Fruit fly (Drosophila melanogaster): Measurements from ENCODE around the gene Cpr62Ba.

Cpr62Ba gene

DNA sequence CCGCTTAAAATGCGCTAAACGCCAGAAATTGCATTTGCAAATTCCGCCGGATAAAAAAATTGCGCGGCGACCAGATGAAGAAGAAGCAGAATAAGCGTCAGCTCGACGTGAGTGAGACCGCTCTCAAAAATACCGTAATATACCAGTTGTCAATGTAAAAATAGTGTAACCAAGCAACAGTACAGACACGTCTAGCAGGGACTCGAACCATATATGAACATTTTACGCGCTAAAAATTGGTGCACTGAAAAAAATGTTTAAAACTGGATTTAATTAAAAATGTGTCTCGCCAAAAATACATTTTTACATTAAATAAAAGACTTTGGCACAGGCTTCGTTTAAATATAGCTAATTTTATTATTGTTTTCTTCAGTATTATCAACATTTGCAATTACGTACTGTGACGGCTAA is 44.6 kb upstream of the Cpr62Ba start, which contains the start of gene dre4 (continued):
- TF ChIP-seq OdsH (GFP tag; optimal IDR thresholded peaks at IDR 0.05) = no peak
- TF ChIP-seq Blimp-1 (GFP tag; optimal IDR thresholded peaks at IDR 0.05) = no peak
- peak; percentile 58 for TF ChIP-seq CG6792 (GFP tag; optimal IDR thresholded peaks at IDR 0.05)
- peak; percentile 59 for TF ChIP-seq Sox102F (GFP tag; optimal IDR thresholded peaks at IDR 0.05)
- TF ChIP-seq CG32006 (GFP tag; optimal IDR thresholded peaks at IDR 0.05) = peak; percentile 60
- peak; percentile 62 for TF ChIP-seq CG6276 (GFP tag; optimal IDR thresholded peaks at IDR 0.05)
- TF ChIP-seq Ets96B (tag; optimal IDR thresholded peaks at IDR 0.05) = peak; percentile 68
- TF ChIP-seq CG16779 (tag; optimal IDR thresholded peaks at IDR 0.05) = peak; percentile 19
- TF ChIP-seq CG3032 (tag; optimal IDR thresholded peaks at IDR 0.05) = peak; percentile 51
- peak; percentile 63 for TF ChIP-seq topi (GFP tag; optimal IDR thresholded peaks at IDR 0.05)
- no peak for TF ChIP-seq CG3919 (GFP tag; optimal IDR thresholded peaks at IDR 0.05)
- peak; percentile 42 for TF ChIP-seq CG34406 (GFP tag; optimal IDR thresholded peaks at IDR 0.05)
- TF ChIP-seq Eip93F (GFP tag; optimal IDR thresholded peaks at IDR 0.05) = no peak
- TF ChIP-seq spab (GFP tag; optimal IDR thresholded peaks at IDR 0.05) = peak; percentile 40
- peak; percentile 69 for TF ChIP-seq esn (GFP tag; optimal IDR thresholded peaks at IDR 0.05)
- peak; percentile 50 for TF ChIP-seq CG8632 (GFP tag; optimal IDR thresholded peaks at IDR 0.05)
- no peak for TF ChIP-seq Eip75B (GFP tag; optimal IDR thresholded peaks at IDR 0.05)
- peak; percentile 71 for TF ChIP-seq cyc (GFP tag; optimal IDR thresholded peaks at IDR 0.05)
- peak; percentile 22; the same call in 1 of the 2 replicates for TF ChIP-seq Gug (GFP tag; IDR thresholded peaks at IDR 0.05)
- no peak for TF ChIP-seq acj6 (GFP tag; optimal IDR thresholded peaks at IDR 0.05)
- peak; percentile 59 for TF ChIP-seq lz (GFP tag; optimal IDR thresholded peaks at IDR 0.05)
- no peak for TF ChIP-seq ss (GFP tag; optimal IDR thresholded peaks at IDR 0.05)
- TF ChIP-seq fd85E (GFP tag; optimal IDR thresholded peaks at IDR 0.05) = no peak

DNA sequence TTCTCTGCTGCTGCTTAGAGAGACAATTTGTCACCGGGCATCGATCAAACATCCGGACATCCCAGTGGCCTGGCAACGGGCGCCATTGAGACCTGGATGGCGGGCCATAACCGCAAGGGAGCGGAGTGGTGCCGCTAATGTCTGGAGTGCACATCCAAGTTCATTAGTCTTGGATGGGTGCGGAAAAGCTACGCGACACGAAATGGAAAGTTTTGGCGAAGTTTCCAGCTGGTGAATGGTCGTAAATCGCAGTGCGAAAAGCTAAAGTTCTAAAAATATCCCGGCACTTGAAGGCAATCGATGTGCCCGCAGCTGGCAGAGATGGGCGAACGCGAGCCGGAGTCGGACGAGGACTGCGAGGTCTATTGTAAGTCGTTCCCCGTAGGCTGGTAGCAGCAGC is 38.1 kb upstream of the Cpr62Ba start, which contains the start of gene CG13924:
Gene CG13924 (plus strand): TSS at position 301 of the 400 bp plus-strand sequence.
- TF ChIP-seq CG6276 (GFP tag; optimal IDR thresholded peaks at IDR 0.05) (no peak), fd85E (GFP tag; optimal IDR thresholded peaks at IDR 0.05) (no peak), CG31627 (GFP tag; optimal IDR thresholded peaks at IDR 0.05) (no peak), dsx (GFP tag; optimal IDR thresholded peaks at IDR 0.05; ENCODE audit: poor library complexity, severe bottlenecking) (no peak)

DNA sequence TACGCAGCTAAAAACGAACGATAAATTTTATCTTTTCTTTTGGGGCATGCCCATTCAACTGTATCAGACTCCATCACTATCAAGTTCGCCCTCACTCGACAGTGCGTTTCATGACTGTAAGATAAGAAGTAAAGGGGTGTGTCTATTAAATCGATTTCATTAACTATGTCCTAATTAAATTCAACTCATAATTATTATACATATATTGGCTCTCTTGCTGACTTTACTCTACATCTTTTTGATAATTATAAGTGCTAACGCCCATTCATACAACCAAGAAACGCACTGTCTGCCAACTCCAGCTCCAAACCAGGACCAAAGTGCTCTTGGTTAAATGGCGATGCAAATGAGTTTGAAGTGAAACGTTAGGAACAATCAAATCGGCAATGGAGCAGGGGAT is 37.3 kb upstream of the Cpr62Ba start:
- TF ChIP-seq CG10669 (GFP tag; optimal IDR thresholded peaks at IDR 0.05) (no peak), CG31627 (GFP tag; optimal IDR thresholded peaks at IDR 0.05) (peak; percentile 9), topi (GFP tag; optimal IDR thresholded peaks at IDR 0.05) (peak; percentile 32), CG3919 (GFP tag; optimal IDR thresholded peaks at IDR 0.05) (no peak), CG6792 (GFP tag; optimal IDR thresholded peaks at IDR 0.05) (peak; percentile 6), salr (GFP tag; optimal IDR thresholded peaks at IDR 0.05) (no peak), CG8119 (GFP tag; IDR thresholded peaks at IDR 0.05) (peak; percentile 39; the same call in 2 of the 3 replicates), Gug (GFP tag; IDR thresholded peaks at IDR 0.05) (peak; percentile 68), CG8632 (GFP tag; optimal IDR thresholded peaks at IDR 0.05) (peak; percentile 32), acj6 (GFP tag; optimal IDR thresholded peaks at IDR 0.05) (no peak), Sox15 (GFP tag; optimal IDR thresholded peaks at IDR 0.05) (no peak), esn (GFP tag; optimal IDR thresholded peaks at IDR 0.05) (peak; percentile 37), CG11294 (GFP tag; IDR thresholded peaks at IDR 0.05) (peak; percentile 9; the same call in 1 of the 2 replicates), CG7368 (GFP tag; optimal IDR thresholded peaks at IDR 0.05) (no peak), CG3032 (tag; optimal IDR thresholded peaks at IDR 0.05) (peak; percentile 23), Blimp-1 (GFP tag; optimal IDR thresholded peaks at IDR 0.05) (no peak), CG11902 (GFP tag; optimal IDR thresholded peaks at IDR 0.05) (no peak), Eip78C (GFP tag) (peak; percentile 65), CG1621 (tag; optimal IDR thresholded peaks at IDR 0.05) (no peak), svp (GFP tag) (peak; percentile 73), CG6276 (GFP tag; optimal IDR thresholded peaks at IDR 0.05) (no peak), dsx (GFP tag; optimal IDR thresholded peaks at IDR 0.05; ENCODE audit: poor library complexity, severe bottlenecking) (peak; percentile 0), Lpt (GFP tag; optimal IDR thresholded peaks at IDR 0.05) (no peak), pdm3 (GFP tag; optimal IDR thresholded peaks at IDR 0.05) (no peak), CG8319 (GFP tag; optimal IDR thresholded peaks at IDR 0.05) (peak; percentile 21), lz (GFP tag; optimal IDR thresholded peaks at IDR 0.05) (peak; percentile 11), Ets21C (GFP tag; optimal IDR thresholded peaks at IDR 0.05) (no peak), eg (GFP tag; IDR thresholded peaks at IDR 0.05) (peak; percentile 64; the same call in 2 of the 3 replicates), dac (GFP tag; optimal IDR thresholded peaks at IDR 0.05) (no peak), CG6163 (GFP tag; IDR thresholded peaks at IDR 0.05) (peak; percentile 67), Sox14 (GFP tag; optimal IDR thresholded peaks at IDR 0.05) (no peak), CG15336 (GFP tag; IDR thresholded peaks at IDR 0.05) (peak; percentile 36; the same call in 1 of the 2 replicates), Hr38 (GFP tag; optimal IDR thresholded peaks at IDR 0.05) (no peak)
